Worm (Caenorhabditis elegans): ENCODE measurements around the gene F44E2.6.

- TF ChIP-seq him-1 (tag; optimal IDR thresholded peaks at IDR 0.05): no peak
- no peak for TF ChIP-seq dao-5 (tag; optimal IDR thresholded peaks at IDR 0.05)
Measured at ce11 chrIII:8811111-8811510, 33.9 kb downstream of the F44E2.6 start.

Data from whole organism, L4/young adult.